Worm (Caenorhabditis elegans) whole organism, mixed stage, embryonic: ENCODE results near the gene gro-1.

Experiments
- ceh-83 ChIP-seq: fragments of 200-800 bp; sonication (Bioruptor generic); optimal IDR thresholded peaks from 2 replicates; lab custom pipeline; 2018; ENCODE audit warnings: mild to moderate bottlenecking, missing genetic modification characterization, missing compliant biosample characterization
- nhr-237 ChIP-seq: fragments of 150-350 bp; optimal IDR thresholded peaks from 2 replicates; lab custom pipeline; 2014; ENCODE audit warnings: missing biosample characterization, missing genetic modification characterization
- nhr-28 ChIP-seq: fragments of 150-350 bp; optimal IDR thresholded peaks from 2 replicates; lab custom pipeline; 2014; ENCODE audit warnings: missing biosample characterization, missing genetic modification characterization
- nhr-76 ChIP-seq: sonication (generic microtip); optimal IDR thresholded peaks from 2 replicates; lab custom pipeline; 2017; ENCODE audit warnings: missing biosample characterization, missing genetic modification characterization
- snpc-4 ChIP-seq: fragments of 150-350 bp; optimal IDR thresholded peaks from 2 replicates; lab custom pipeline; 2014; ENCODE audit warnings: missing biosample characterization, missing genetic modification characterization
- zip-8 ChIP-seq: fragments of 150-350 bp; optimal IDR thresholded peaks from 2 replicates; lab custom pipeline; 2014; ENCODE audit warnings: missing biosample characterization, missing genetic modification characterization
- ztf-11 ChIP-seq: fragments of 150-350 bp; optimal IDR thresholded peaks from 2 replicates; lab custom pipeline; 2014; ENCODE audit warnings: missing biosample characterization, missing genetic modification characterization

ce11 chrIII:5274250-5274649, 9.3 kb downstream of the gro-1 start:
- TF ChIP-seq nhr-76 (tag; lab: Kevin White, UChicago) (no peak), snpc-4 (tag; lab: Kevin White, UChicago) (no peak), nhr-28 (tag; lab: Kevin White, UChicago) (no peak), ztf-11 (tag; lab: Kevin White, UChicago) (no peak), ceh-83 (GFP tag; lab: Kevin White, UChicago) (no peak), zip-8 (tag; lab: Kevin White, UChicago) (no peak), nhr-237 (no peak)
